Worm (Caenorhabditis elegans) whole organism, young adult: ENCODE measurements around the gene srt-22.
A peak's percentile ranks its signal among the peaks of the same experiment; 100 is the strongest.

Experiments used
- F52B5.7 ChIP-seq: sonication (generic microtip); optimal IDR thresholded peaks from 2 replicates; lab custom pipeline; 2016; ENCODE audit warnings: mild to moderate bottlenecking, missing genetic modification characterization, missing compliant biosample characterization
- F55B11.4 ChIP-seq: sonication (generic microtip); optimal IDR thresholded peaks from 2 replicates; lab custom pipeline; 2016; ENCODE audit warnings: missing compliant biosample characterization, missing genetic modification characterization, borderline replicate concordance; ENCODE audit not compliant: insufficient read depth
- K12H6.12 ChIP-seq: fragments of 200-800 bp; sonication (Bioruptor generic); optimal IDR thresholded peaks from 2 replicates; lab custom pipeline; 2018; ENCODE audit warnings: mild to moderate bottlenecking, missing genetic modification characterization, missing compliant biosample characterization
- T07F8.4 ChIP-seq: sonication (generic microtip); optimal IDR thresholded peaks from 2 replicates; lab custom pipeline; 2016; ENCODE audit warnings: mild to moderate bottlenecking, missing genetic modification characterization, moderate library complexity, missing compliant biosample characterization
- Y67H2A.10 ChIP-seq: fragments of 200-800 bp; sonication (Bioruptor generic); conservative IDR thresholded peaks from 2 replicates; pipeline ENCODE4 v1.3.6; 2022; ENCODE audit warnings: missing genetic modification reagents, missing genetic modification characterization, missing compliant biosample characterization
- Y79H2A.3 ChIP-seq: fragments of 200-800 bp; sonication (Bioruptor generic); conservative IDR thresholded peaks from 2 replicates; pipeline ENCODE4 v1.3.6; 2022; ENCODE audit warnings: missing genetic modification reagents, missing genetic modification characterization, missing compliant biosample characterization
- akir-1 ChIP-seq: fragments of 200-800 bp; sonication (Bioruptor generic); optimal IDR thresholded peaks from 2 replicates; lab custom pipeline; 2018; ENCODE audit warnings: mild to moderate bottlenecking, missing genetic modification characterization, moderate library complexity, missing compliant biosample characterization
- atf-7 ChIP-seq: sonication (generic microtip); optimal IDR thresholded peaks from 2 replicates; lab custom pipeline; 2017; ENCODE audit warnings: mild to moderate bottlenecking, missing genetic modification characterization, missing compliant biosample characterization
- attf-5 ChIP-seq: fragments of 200-800 bp; sonication (Bioruptor generic); optimal IDR thresholded peaks from 2 replicates; lab custom pipeline; 2018; ENCODE audit warnings: mild to moderate bottlenecking, missing genetic modification characterization, missing compliant biosample characterization
- bed-1 ChIP-seq: fragments of 200-800 bp; sonication (Bioruptor generic); IDR thresholded peaks from 2 replicates; pipeline ENCODE4 v1.3.6; 2022; ENCODE audit warnings: missing genetic modification reagents, missing genetic modification characterization, missing compliant biosample characterization
- cebp-2 ChIP-seq: fragments of 200-800 bp; sonication (Bioruptor generic); IDR thresholded peaks from 2 replicates; pipeline ENCODE4 v1.3.6; 2022; ENCODE audit warnings: missing genetic modification characterization, missing compliant biosample characterization
- ceh-100 ChIP-seq: fragments of 200-800 bp; sonication (Bioruptor generic); IDR thresholded peaks from 2 replicates; pipeline ENCODE4 v1.3.6; 2022; ENCODE audit warnings: missing genetic modification reagents, missing genetic modification characterization, missing compliant biosample characterization
- ceh-40 ChIP-seq: fragments of 200-800 bp; sonication (Bioruptor generic); IDR thresholded peaks from 2 replicates; pipeline ENCODE4 v1.3.6; 2022; ENCODE audit warnings: missing genetic modification characterization, missing compliant biosample characterization
- dox-1 ChIP-seq: fragments of 200-800 bp; sonication (Bioruptor generic); IDR thresholded peaks from 2 replicates; pipeline ENCODE4 v1.3.6; 2022; ENCODE audit warnings: missing genetic modification reagents, missing genetic modification characterization, missing compliant biosample characterization
- dpff-1 ChIP-seq: sonication (generic microtip); optimal IDR thresholded peaks from 2 replicates; lab custom pipeline; 2017; ENCODE audit warnings: mild to moderate bottlenecking, missing genetic modification characterization, missing compliant biosample characterization
- egl-18 ChIP-seq: fragments of 200-800 bp; sonication (Bioruptor generic); IDR thresholded peaks from 2 replicates; pipeline ENCODE4 v1.3.6; 2022; ENCODE audit warnings: missing genetic modification reagents, missing genetic modification characterization, missing compliant biosample characterization
- egl-44 ChIP-seq: fragments of 200-800 bp; sonication (Bioruptor generic); IDR thresholded peaks from 2 replicates; pipeline ENCODE4 v1.3.6; 2022; ENCODE audit warnings: missing genetic modification reagents, missing genetic modification characterization, missing compliant biosample characterization
- egrh-3 ChIP-seq: fragments of 200-800 bp; sonication (Bioruptor generic); IDR thresholded peaks from 2 replicates; pipeline ENCODE4 v1.3.6; 2022; ENCODE audit warnings: missing genetic modification reagents, missing genetic modification characterization, missing compliant biosample characterization
- hmg-20 ChIP-seq: fragments of 200-800 bp; sonication (Bioruptor generic); IDR thresholded peaks from 2 replicates; pipeline ENCODE4 v1.3.6; 2022; ENCODE audit warnings: missing genetic modification reagents, missing genetic modification characterization, missing compliant biosample characterization
- hsf-1 ChIP-seq: fragments of 200-800 bp; sonication (Bioruptor generic); IDR thresholded peaks from 2 replicates; pipeline ENCODE4 v1.3.6; 2022; ENCODE audit warnings: missing genetic modification reagents, missing genetic modification characterization, missing compliant biosample characterization
- let-526 ChIP-seq: fragments of 200-800 bp; sonication (Bioruptor generic); IDR thresholded peaks from 2 replicates; pipeline ENCODE4 v1.3.6; 2022; ENCODE audit warnings: missing genetic modification reagents, missing genetic modification characterization, missing compliant biosample characterization
- lin-40 ChIP-seq: sonication (generic microtip); optimal IDR thresholded peaks from 2 replicates; lab custom pipeline; 2016; ENCODE audit warnings: missing genetic modification characterization, mild to moderate bottlenecking, missing compliant biosample characterization, missing genotype, missing genetic modification reagents
- lir-1 ChIP-seq: fragments of 200-800 bp; sonication (Bioruptor generic); conservative IDR thresholded peaks from 2 replicates; pipeline ENCODE4 v1.3.6; 2022; ENCODE audit warnings: missing genetic modification reagents, missing genetic modification characterization, missing compliant biosample characterization
- madf-3 ChIP-seq: fragments of 200-800 bp; sonication (Bioruptor generic); IDR thresholded peaks from 2 replicates; pipeline ENCODE4 v1.3.6; 2022; ENCODE audit warnings: missing genetic modification reagents, missing genetic modification characterization, missing compliant biosample characterization
- madf-6 ChIP-seq: fragments of 200-800 bp; sonication (Bioruptor generic); IDR thresholded peaks from 2 replicates; pipeline ENCODE4 v1.3.6; 2022; ENCODE audit warnings: missing genetic modification reagents, missing genetic modification characterization, missing compliant biosample characterization
- mcd-1 ChIP-seq: fragments of 200-800 bp; sonication (Bioruptor generic); IDR thresholded peaks from 2 replicates; pipeline ENCODE4 v1.3.6; 2022; ENCODE audit warnings: missing genetic modification reagents, missing genetic modification characterization, missing compliant biosample characterization
- mes-4 ChIP-seq: sonication (generic microtip); optimal IDR thresholded peaks from 2 replicates; lab custom pipeline; 2016; ENCODE audit warnings: missing genotype, missing genetic modification characterization, missing compliant biosample characterization
- mxl-1 ChIP-seq: sonication (generic microtip); optimal IDR thresholded peaks from 2 replicates; lab custom pipeline; 2016; ENCODE audit warnings: missing genetic modification characterization, missing compliant biosample characterization
- nfya-1 ChIP-seq: sonication (generic microtip); optimal IDR thresholded peaks from 2 replicates; lab custom pipeline; 2017; ENCODE audit warnings: antibody characterized with exemption, missing compliant biosample characterization, missing genetic modification characterization, borderline replicate concordance; ENCODE audit not compliant: insufficient read depth
- nhr-80 ChIP-seq: sonication (generic microtip); optimal IDR thresholded peaks from 2 replicates; lab custom pipeline; 2016; ENCODE audit warnings: missing genetic modification characterization, missing compliant biosample characterization
- rcor-1 ChIP-seq: fragments of 200-800 bp; sonication (Bioruptor generic); IDR thresholded peaks from 2 replicates; pipeline ENCODE4 v1.3.6; 2022; ENCODE audit warnings: missing genetic modification reagents, missing genetic modification characterization, missing compliant biosample characterization
- xnd-1 ChIP-seq: sonication (generic microtip); optimal IDR thresholded peaks from 2 replicates; lab custom pipeline; 2016; ENCODE audit warnings: missing genotype, missing genetic modification reagents, missing genetic modification characterization, missing compliant biosample characterization
- zfh-2 ChIP-seq: fragments of 200-800 bp; sonication (Bioruptor generic); conservative IDR thresholded peaks from 2 replicates; pipeline ENCODE4 v1.3.6; 2022; ENCODE audit warnings: missing genetic modification reagents, missing genetic modification characterization, missing compliant biosample characterization
- ztf-18 ChIP-seq: sonication (generic microtip); optimal IDR thresholded peaks from 2 replicates; lab custom pipeline; 2016; ENCODE audit warnings: missing genotype, mild to moderate bottlenecking, missing genetic modification characterization, missing compliant biosample characterization
- ztf-22 ChIP-seq: fragments of 200-800 bp; sonication (Bioruptor generic); optimal IDR thresholded peaks from 2 replicates; lab custom pipeline; 2018; ENCODE audit warnings: mild to moderate bottlenecking, missing genetic modification characterization, moderate library complexity, missing compliant biosample characterization
- ztf-25 ChIP-seq: fragments of 200-800 bp; sonication (Bioruptor generic); IDR thresholded peaks from 2 replicates; pipeline ENCODE4 v1.3.6; 2022; ENCODE audit warnings: missing genetic modification reagents, missing genetic modification characterization, missing compliant biosample characterization
- ztf-26 ChIP-seq: sonication (generic microtip); optimal IDR thresholded peaks from 2 replicates; lab custom pipeline; 2017; ENCODE audit warnings: missing genetic modification characterization, missing compliant biosample characterization

Gene srt-22

ce11 chrV:15295436-15295835 is 20.3 kb downstream of the srt-22 start:
- TF ChIP-seq madf-6 (GFP tag; lab: Robert Waterston, UW) (peak; percentile 50), dox-1 (GFP tag; lab: Robert Waterston, UW) (peak; percentile 77), egl-44 (peak; percentile 29; the same call in 1 of the 2 replicates), ceh-40 (peak; percentile 63; the same call in 1 of the 2 replicates), egrh-3 (0 out of 2 replicates have a peak, but pooled peaks have one; percentile 19), hsf-1 (peak; percentile 96), ceh-100 (peak; percentile 53)
- TF ChIP-seq, all 124 proteins: peak for 7; not testable (repeated sequence) for 117

ce11 chrV:15293865-15294264 is 21.9 kb downstream of the srt-22 start, which contains the start of gene str-96:
Gene str-96, minus strand, starts transcription at chrV:15293965.
- TF ChIP-seq lin-40 (tag; lab: Kevin White, UChicago), result no peak
- no peak for TF ChIP-seq akir-1 (GFP tag; lab: Kevin White, UChicago)
- TF ChIP-seq Y79H2A.3 (GFP tag; lab: Robert Waterston, UW), result no peak
- TF ChIP-seq bed-1, result no peak
- no peak for TF ChIP-seq xnd-1 (tag; lab: Kevin White, UChicago)
- no peak for TF ChIP-seq dpff-1 (tag; lab: Kevin White, UChicago)
- TF ChIP-seq, all 124 proteins: peak for 0

- TF ChIP-seq attf-5 (GFP tag; lab: Kevin White, UChicago), result no peak
- no peak for TF ChIP-seq ztf-22 (GFP tag; lab: Kevin White, UChicago)
- no peak for TF ChIP-seq hmg-20
- no peak for TF ChIP-seq Y79H2A.3 (GFP tag; lab: Robert Waterston, UW)
- TF ChIP-seq zfh-2 (GFP tag; lab: Robert Waterston, UW), result no peak
- TF ChIP-seq mcd-1 (GFP tag; lab: Robert Waterston, UW), result no peak
- no peak for TF ChIP-seq lir-1 (GFP tag; lab: Robert Waterston, UW)
- no peak for TF ChIP-seq cebp-2
- TF ChIP-seq K12H6.12, result no peak
- TF ChIP-seq nfya-1 (tag; lab: Kevin White, UChicago), result no peak
- TF ChIP-seq Y67H2A.10 (GFP tag; lab: Robert Waterston, UW), result no peak
- TF ChIP-seq mxl-1 (tag; lab: Kevin White, UChicago), result no peak
- TF ChIP-seq ztf-26, result no peak
- TF ChIP-seq F55B11.4 (tag; lab: Kevin White, UChicago), result no peak
- no peak for TF ChIP-seq T07F8.4 (tag; lab: Kevin White, UChicago)
- no peak for TF ChIP-seq egl-18 (GFP tag; lab: Robert Waterston, UW)
- TF ChIP-seq ztf-18 (tag; lab: Kevin White, UChicago), result no peak
Observed at ce11 chrV:15290995-15291394, 24.7 kb downstream of the srt-22 start, which contains the start of gene cyp-34A2. Gene cyp-34A2, minus strand, starts transcription at chrV:15291095.

ce11 chrV:15287856-15288255 is 27.9 kb downstream of the srt-22 start, which contains the start of gene cyp-34A1:
Gene cyp-34A1, minus strand, starts transcription at chrV:15287956.
- no peak for TF ChIP-seq F52B5.7 (tag; lab: Kevin White, UChicago)
- TF ChIP-seq, all 124 proteins: peak for 0

- TF ChIP-seq let-526 (no peak), atf-7 (tag; lab: Kevin White, UChicago) (peak; percentile 89), rcor-1 (GFP tag; lab: Robert Waterston, UW) (no peak), mes-4 (tag; lab: Kevin White, UChicago) (no peak), ztf-25 (GFP tag; lab: Robert Waterston, UW) (no peak), nhr-80 (tag; lab: Kevin White, UChicago) (peak; percentile 59), madf-3 (GFP tag; lab: Robert Waterston, UW) (0 out of 2 replicates have a peak, but pooled peaks have one; percentile 7)
Observed at ce11 chrV:15285984-15286383, 29.7 kb downstream of the srt-22 start.
